Worm (Caenorhabditis elegans) whole organism, L4/young adult: ENCODE results near the gene W03G11.4.
A peak's percentile ranks its signal among the peaks of the same experiment; 100 is the strongest.

Source experiments
- W03F9.2 ChIP-seq: fragments of 150-350 bp; optimal IDR thresholded peaks from 2 replicates; lab custom pipeline; 2014; ENCODE audit warnings: missing biosample characterization, missing genetic modification characterization
- dao-5 ChIP-seq: sonication (generic microtip); optimal IDR thresholded peaks from 2 replicates; lab custom pipeline; 2016; ENCODE audit warnings: missing genotype, missing genetic modification characterization, moderate library complexity, missing compliant biosample characterization
- him-1 ChIP-seq: sonication (generic microtip); optimal IDR thresholded peaks from 2 replicates; lab custom pipeline; 2016; ENCODE audit warnings: missing genotype, missing genetic modification reagents, missing genetic modification characterization, missing compliant biosample characterization

The W03G11.4 gene

DNA sequence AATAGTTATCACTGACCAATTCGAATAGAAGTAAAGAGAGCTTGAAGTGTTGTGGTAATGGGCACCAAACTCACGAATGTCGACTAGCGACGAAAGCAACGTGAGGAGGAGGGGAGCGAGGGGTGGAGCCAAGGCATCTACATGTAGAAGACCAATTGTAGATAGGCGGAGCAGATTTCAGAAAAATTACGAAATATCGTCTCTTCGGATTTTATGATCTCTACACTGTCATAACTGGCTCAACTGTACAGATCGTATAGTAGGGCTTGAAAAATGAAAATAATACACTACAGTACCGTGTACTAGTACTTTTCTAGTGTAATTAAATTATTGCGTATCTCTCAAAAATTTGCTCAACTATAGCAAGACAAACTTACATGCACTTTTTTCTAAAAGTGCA lies at the start of gene W03G11.4:
W03G11.4 (minus strand) TSS at position 101 of the 400 bp plus-strand sequence.
- no peak for TF ChIP-seq W03F9.2
- no peak for TF ChIP-seq dao-5 (tag; lab: Kevin White, UChicago)
- TF ChIP-seq him-1, result no peak

DNA sequence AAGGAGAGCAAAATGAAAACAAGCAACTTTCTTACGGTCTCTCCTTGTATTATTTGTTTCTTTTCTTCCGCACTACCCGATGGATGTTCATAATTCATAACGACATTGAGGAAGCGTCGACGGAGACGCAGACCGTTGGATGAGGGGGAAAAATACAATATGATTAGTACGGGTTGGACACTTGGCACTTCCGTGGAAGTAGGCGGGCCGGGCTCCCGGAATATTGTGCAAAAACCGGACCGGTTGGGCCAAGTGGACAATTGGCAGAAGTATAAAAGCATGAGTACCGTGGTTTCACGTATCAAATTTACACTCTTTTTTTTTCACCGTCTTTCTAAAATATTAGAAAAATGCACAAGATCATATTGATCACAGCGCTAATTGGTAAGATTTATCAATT lies 49.6 kb upstream of the W03G11.4 start, which contains the start of gene M153.3:
M153.3 (plus strand) TSS at position 301 of the 400 bp plus-strand sequence.
- TF ChIP-seq W03F9.2 (no peak), him-1 (no peak), dao-5 (tag; lab: Kevin White, UChicago) (no peak)

DNA sequence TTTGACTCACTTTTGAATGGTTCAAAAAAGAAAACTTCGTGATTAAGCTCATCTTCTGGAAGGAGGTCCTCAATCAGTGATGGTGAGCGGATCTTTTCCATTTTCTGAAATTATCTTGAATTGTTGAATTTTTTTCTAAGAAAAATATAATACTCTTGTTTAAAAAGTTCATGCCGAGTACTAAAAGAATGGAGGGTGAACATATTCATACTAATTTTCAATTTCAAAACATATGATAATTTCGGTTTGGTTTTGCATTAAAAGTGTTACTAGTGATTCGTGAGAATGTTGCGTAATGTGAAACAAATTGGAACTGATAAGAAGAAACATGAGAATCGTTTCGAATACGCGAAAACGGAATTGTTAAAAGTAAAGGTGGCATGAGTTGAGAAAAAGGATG lies 48.1 kb upstream of the W03G11.4 start, which contains the start of gene lyst-1:
lyst-1 (minus strand) TSS at position 101 of the 400 bp plus-strand sequence.
- TF ChIP-seq W03F9.2, result no peak
- no peak for TF ChIP-seq dao-5 (tag; lab: Kevin White, UChicago)
- TF ChIP-seq him-1, result no peak

DNA sequence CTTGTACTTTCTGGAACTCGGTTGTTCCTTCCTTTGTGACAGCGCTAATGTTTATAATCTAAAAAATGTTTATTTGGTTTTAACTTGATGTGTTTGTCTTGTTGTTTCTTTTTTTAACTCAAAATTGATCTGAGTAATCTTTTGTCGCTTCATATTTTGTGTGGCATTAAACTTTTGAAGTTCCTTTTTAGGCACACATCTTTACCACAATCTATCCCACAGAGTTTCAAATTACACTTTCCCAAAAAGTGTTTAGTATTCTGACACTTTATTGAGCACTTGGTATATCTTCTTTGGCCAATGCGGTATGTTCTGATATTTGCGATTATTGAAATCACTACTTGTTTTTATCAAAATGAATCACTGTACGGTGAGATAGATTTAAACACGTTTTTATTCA lies 32.4 kb upstream of the W03G11.4 start, which contains the start of gene lgc-18:
lgc-18 (plus strand) TSS at position 301 of the 400 bp plus-strand sequence.
- TF ChIP-seq W03F9.2 (no peak), dao-5 (tag; lab: Kevin White, UChicago) (no peak), him-1 (no peak)

DNA sequence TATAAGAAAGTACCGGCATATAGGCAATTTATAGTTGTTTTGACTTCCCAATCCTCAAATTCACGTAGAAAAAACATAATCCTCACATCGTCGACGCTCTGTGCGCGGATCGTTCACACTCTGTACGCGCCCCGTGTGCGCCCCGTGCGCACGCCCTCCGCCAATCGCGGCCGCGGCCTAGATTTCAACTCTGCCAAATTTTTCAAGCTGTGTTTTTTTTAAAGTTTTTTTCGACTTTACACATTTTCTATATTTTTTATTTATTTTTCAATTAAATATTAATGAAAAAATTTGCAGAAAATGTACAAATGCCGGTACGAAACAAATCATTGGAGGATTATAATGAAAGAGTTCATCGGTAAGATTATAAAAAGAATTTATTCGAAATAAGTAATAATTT lies 30.2 kb upstream of the W03G11.4 start, which contains the start of gene T01H10.11:
T01H10.11 (plus strand) TSS at position 301 of the 400 bp plus-strand sequence.
- no peak for TF ChIP-seq dao-5 (tag; lab: Kevin White, UChicago)
- no peak for TF ChIP-seq W03F9.2
- no peak for TF ChIP-seq him-1

DNA sequence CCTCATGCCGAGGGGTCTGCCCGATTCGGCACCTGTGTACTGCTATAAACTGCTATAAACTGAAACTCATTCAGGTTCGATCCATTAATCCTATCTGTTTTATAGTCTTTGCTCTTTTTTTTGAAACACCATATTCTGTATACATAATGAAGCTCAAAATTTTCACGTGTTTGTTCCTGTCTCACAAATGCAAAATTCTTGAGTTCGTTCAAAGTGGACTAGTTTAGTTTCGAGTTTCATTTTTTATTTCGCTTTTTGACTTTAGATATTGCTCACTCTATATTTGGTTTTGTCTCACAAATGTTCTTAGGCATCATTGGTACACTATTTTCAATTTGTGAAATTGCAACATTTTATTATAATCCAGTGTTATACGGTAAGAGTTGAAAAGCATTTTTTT lies 28.3 kb upstream of the W03G11.4 start, which contains the start of gene lgc-17:
lgc-17 (plus strand) TSS at position 301 of the 400 bp plus-strand sequence.
- TF ChIP-seq dao-5 (tag; lab: Kevin White, UChicago), result no peak
- TF ChIP-seq W03F9.2, result no peak
- no peak for TF ChIP-seq him-1

DNA sequence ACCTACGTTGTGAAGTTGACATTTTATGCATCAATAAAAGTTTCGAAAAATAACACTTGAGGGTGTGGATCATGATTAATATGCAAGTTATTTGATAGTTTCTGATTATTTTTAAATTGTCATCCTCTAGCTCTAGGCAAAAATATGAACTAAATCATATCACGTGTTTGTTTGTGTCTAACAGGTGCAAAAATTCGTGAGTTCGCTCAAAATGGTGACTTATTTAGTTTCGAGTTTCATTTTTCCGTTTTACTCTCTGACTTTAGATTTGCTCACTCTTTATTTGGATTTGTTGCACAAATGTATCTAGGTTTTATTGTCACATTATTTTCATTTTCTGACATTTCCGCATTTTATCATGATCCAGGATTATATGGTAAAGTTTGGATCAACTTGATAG lies 25.4 kb upstream of the W03G11.4 start, which contains the start of gene lgc-16:
lgc-16 (plus strand) TSS at position 301 of the 400 bp plus-strand sequence.
- TF ChIP-seq W03F9.2, result no peak
- no peak for TF ChIP-seq dao-5 (tag; lab: Kevin White, UChicago)
- no peak for TF ChIP-seq him-1

DNA sequence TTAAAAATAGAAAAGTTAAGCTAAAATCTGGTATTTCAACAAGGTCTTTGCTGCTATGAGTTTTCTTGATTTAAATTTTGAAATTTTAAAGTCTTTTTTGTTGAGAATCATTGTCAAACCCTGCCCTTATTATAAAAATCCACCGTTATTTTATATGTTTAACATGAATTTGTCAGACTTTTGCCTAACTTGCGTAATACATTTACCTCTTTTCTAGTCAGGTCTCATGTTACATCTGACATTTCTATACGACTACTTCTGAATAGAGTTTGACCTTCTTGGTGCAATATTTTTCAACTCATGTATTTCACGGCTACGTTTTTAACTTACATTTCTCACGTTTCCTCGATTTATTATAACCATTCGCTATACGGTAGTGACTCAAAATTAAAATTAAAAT lies 21.1 kb upstream of the W03G11.4 start, which contains the start of gene lgc-15:
lgc-15 (plus strand) TSS at position 301 of the 400 bp plus-strand sequence.
- TF ChIP-seq him-1, result no peak
- no peak for TF ChIP-seq W03F9.2
- no peak for TF ChIP-seq dao-5 (tag; lab: Kevin White, UChicago)

DNA sequence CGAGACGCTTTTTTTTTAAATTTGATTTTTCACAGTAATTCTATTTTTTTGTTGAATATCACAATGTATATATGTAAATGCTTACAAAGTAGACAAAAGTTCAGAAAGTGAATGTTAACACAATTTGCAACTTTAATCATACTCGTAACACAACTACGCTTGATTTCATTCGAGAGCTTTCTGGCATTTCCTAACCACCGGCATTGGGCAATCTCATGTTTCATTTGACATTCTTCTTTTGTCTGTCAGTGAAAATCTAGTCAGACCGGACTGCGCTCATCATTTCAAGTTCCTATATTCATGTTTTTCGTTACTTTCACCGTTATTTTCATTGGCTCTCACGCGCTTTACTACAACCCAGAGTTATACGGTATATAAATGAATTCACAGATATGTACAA lies 18.3 kb upstream of the W03G11.4 start, which contains the start of gene lgc-14:
lgc-14 (plus strand) TSS at position 301 of the 400 bp plus-strand sequence.
- no peak for TF ChIP-seq him-1
- no peak for TF ChIP-seq dao-5 (tag; lab: Kevin White, UChicago)
- TF ChIP-seq W03F9.2, result no peak

DNA sequence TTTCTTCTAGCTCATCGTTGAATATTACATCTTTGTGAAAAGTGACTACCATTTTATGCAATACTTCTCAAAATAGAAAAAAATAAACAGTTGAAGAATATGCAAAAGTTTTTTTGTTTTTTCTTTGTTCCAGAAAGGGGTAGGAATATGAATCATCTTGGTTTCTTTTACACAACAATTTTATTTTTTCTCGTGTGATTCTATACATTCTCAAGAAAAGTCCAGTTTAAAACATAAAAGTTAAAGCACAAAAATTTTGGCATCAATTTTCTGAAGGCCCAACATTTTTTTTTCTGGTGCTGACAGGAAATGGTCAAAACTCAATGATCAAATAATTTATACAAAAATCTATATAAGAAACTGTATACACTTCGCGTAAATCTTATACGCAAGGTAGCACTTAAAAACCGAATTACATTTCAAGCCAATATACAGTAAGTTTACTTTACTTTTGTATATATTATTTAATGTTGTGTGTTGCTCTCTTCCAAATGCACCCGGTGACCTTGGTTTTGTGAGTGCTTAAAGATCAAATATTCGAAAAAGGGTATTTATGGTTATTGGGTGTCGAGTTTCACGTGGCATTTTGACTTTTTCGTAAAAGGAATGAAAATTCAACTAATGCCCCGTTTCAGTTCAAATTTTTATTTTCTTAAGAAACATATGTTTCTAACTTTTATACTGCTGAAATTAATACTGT lies 15.7 kb upstream of the W03G11.4 start, which contains the start of the genes W03G11.2 and lgc-13:
W03G11.2 (minus strand) TSS at position 101 of the 700 bp plus-strand sequence.
lgc-13 (plus strand) TSS at position 650 of the 700 bp plus-strand sequence.
- TF ChIP-seq dao-5 (tag; lab: Kevin White, UChicago) (no peak), him-1 (no peak), W03F9.2 (no peak)

DNA sequence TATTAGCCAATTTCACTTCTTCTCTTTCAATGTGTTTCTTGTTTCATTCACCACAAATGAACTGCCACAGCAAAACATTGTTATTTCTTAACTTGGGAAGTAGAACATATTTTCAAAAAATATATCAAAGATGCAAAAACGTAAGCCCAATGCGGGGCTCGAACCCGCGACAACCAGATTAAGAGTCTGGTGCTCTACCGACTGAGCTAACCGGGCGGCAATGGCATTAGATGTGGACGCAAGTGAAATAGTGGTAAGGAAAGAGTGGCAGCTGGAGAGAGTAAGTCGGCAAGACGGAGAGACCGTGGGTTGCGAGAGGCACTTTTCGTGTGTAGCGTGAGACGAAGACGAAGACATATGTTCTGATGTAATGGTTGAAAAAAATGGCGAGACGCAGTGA lies 13.1 kb upstream of the W03G11.4 start:
- TF ChIP-seq him-1, result peak; percentile 89
- TF ChIP-seq dao-5 (tag; lab: Kevin White, UChicago), result peak; percentile 56
- peak; percentile 8 for TF ChIP-seq W03F9.2

DNA sequence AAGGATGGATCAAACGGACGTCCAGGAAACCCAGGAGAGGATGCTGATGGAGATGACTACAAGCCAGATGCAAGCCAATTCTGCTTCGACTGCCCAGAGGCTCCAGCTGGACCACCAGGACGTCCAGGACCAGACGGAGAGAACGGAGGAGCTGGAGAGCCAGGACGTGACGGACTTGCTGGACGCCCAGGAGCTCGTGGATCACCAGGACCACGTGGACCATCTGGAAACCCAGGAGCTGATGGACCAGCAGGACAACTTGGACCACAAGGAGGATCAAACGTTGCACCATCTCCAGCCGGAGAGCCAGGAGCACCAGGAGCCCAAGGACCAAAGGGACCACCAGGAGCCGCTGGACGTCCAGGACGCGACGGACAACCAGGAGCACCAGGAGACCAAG lies 12.5 kb upstream of the W03G11.4 start:
- TF ChIP-seq him-1, result no peak
- no peak for TF ChIP-seq W03F9.2
- TF ChIP-seq dao-5 (tag; lab: Kevin White, UChicago), result no peak

DNA sequence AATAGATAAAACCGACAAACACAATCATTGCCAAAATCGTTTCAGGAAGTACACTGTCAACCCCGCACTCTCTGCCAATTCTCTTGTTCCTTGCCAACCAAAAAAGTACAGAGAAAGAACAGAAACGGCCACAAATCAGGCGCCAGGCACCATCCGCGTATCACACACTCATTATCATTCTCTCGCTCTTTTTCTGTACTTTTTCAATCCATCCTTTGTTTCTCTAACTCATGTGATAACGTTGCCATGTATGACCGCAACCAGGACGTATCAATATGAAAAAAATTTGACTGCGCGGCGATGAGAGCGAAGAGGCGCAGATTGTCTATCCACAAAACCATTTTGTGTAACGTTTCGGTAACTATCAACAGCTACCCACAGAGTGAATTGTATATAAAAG lies 11.7 kb upstream of the W03G11.4 start, which contains the start of gene col-181:
col-181 (plus strand) TSS at position 301 of the 400 bp plus-strand sequence.
- no peak for TF ChIP-seq dao-5 (tag; lab: Kevin White, UChicago)
- TF ChIP-seq W03F9.2, result no peak
- no peak for TF ChIP-seq him-1

DNA sequence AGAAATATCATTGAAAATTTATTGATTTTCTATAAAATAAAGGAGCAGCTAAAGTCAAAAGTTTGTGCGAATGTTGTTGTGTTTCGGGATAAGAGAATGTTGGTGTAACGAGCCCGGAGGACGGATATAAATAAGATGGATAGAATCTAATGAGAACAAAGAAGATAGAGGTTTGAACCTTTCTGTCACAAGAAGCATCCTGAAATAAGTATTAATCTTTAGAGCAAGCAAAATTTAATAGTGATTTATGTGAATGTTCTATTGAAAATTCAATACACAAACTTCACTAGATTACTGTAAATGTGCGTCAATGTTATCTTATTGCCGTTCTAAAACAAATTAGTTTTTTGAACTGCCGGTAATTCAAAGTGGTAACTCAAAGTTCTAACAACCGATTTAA lies 10.8 kb upstream of the W03G11.4 start, which contains the start of gene W03G11.3:
W03G11.3 (minus strand) TSS at position 101 of the 400 bp plus-strand sequence.
- no peak for TF ChIP-seq W03F9.2
- TF ChIP-seq dao-5 (tag; lab: Kevin White, UChicago), result no peak
- TF ChIP-seq him-1, result no peak

DNA sequence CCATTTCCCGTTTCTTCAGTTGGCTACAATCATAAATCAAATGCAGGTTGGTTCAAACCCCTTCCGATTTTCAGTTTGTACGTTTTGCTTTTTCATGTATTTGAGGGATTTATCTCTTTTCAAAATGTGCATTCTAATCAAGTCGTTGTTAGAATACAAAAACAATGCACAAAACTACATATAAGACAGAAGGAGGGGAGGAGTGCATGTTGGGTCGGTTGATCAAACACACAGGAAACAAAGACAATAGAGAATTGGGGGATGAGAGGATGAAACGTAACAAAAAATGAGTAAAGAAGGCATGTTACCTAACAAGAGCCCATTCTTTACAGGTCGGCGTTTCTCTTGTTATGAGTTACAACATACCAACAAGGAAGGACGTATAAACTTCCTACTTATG lies 5.1 kb upstream of the W03G11.4 start:
- TF ChIP-seq dao-5 (tag; lab: Kevin White, UChicago) (no peak), him-1 (no peak), W03F9.2 (no peak)
